Fruit fly (Drosophila melanogaster): Measurements from ENCODE around the gene CG11369.

Gene CG11369

DNA sequence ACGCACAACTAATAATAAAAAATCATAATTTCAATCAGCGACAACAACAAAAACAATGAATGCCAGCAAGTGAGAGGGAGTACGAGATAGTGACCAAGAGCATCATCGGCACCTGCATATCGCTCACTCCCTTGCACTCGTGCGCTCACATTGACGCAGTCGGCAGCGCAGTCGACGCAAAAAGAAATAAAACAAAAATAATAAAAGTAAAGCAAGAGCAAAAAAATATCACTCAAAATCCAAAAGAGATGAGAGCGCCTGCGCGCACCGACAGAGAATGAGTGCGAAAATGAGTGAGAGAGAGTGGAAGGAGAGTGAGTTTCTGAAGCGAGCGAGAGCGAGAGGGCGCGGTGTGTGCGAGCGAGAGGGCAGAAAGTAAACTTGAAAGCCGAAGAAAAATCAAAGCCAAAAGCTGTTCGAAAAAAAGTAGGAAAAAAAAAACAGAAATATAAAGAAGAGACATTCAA, 30.4 kb downstream of the CG11369 start (continued):
- TF ChIP-seq CG32772 (GFP tag; IDR thresholded peaks at IDR 0.05) = peak; percentile 73
- peak; percentile 49 for TF ChIP-seq Jarid2 (GFP tag; optimal IDR thresholded peaks at IDR 0.05)
- TF ChIP-seq Abd-B (GFP tag; optimal IDR thresholded peaks at IDR 0.05) = no peak
- TF ChIP-seq Nf-YC (tag; optimal IDR thresholded peaks at IDR 0.05) = peak; percentile 96
- 0 out of 2 replicates have a peak, but pooled peaks have one; percentile 32 for TF ChIP-seq unc-4 (GFP tag; IDR thresholded peaks at IDR 0.05; ENCODE audit: partially characterized antibody)
- TF ChIP-seq Med (GFP tag) = peak; percentile 53
- TF ChIP-seq Bgb (GFP tag; IDR thresholded peaks at IDR 0.05; ENCODE audit: partially characterized antibody) = peak; percentile 62; the same call in 1 of the 2 replicates
- TF ChIP-seq CG4282 (GFP tag; optimal IDR thresholded peaks at IDR 0.05) = no peak
- peak; percentile 54; the same call in 1 of the 2 replicates for TF ChIP-seq sens-2 (GFP tag; IDR thresholded peaks at IDR 0.05)
- TF ChIP-seq CG8924 (tag; optimal IDR thresholded peaks at IDR 0.05) = peak; percentile 33
- TF ChIP-seq nmo (GFP tag; optimal IDR thresholded peaks at IDR 0.05) = peak; percentile 8
- 0 out of 2 replicates have a peak, but pooled peaks have one; percentile 1 for TF ChIP-seq stc (GFP tag; IDR thresholded peaks at IDR 0.05)
- TF ChIP-seq Doc2 (GFP tag; IDR thresholded peaks at IDR 0.05) = no peak
- peak; percentile 79 for TF ChIP-seq CG10321 (GFP tag; IDR thresholded peaks at IDR 0.05)
- TF ChIP-seq CG1832 (GFP tag; optimal IDR thresholded peaks at IDR 0.05) = peak; percentile 87
- TF ChIP-seq Adf1 (GFP tag; IDR thresholded peaks at IDR 0.05) = peak; percentile 96
- peak; percentile 78 for TF ChIP-seq sd (tag; optimal IDR thresholded peaks at IDR 0.05)
- peak; percentile 26; the same call in 1 of the 2 replicates for TF ChIP-seq nerfin-2 (GFP tag; IDR thresholded peaks at IDR 0.05; ENCODE audit: partially characterized antibody)
- TF ChIP-seq da (GFP tag; optimal IDR thresholded peaks at IDR 0.05) = peak; percentile 41
- peak in 1 of 2 experiments; percentile 56 for TF ChIP-seq tll (GFP tag; optimal IDR thresholded peaks at IDR 0.05)
- TF ChIP-seq yki (optimal IDR thresholded peaks at IDR 0.05) = peak; percentile 47
- peak; percentile 14 for TF ChIP-seq CG15479 (GFP tag; optimal IDR thresholded peaks at IDR 0.05)
- peak; percentile 9 for TF ChIP-seq salm (tag; optimal IDR thresholded peaks at IDR 0.05)
- peak; percentile 50; the same call in 1 of the 2 replicates for TF ChIP-seq CG13287 (GFP tag; IDR thresholded peaks at IDR 0.05; ENCODE audit: partially characterized antibody)
- TF ChIP-seq sens (GFP tag) = peak; percentile 46
- peak; percentile 71 for TF ChIP-seq lbe (GFP tag; optimal IDR thresholded peaks at IDR 0.05)
- TF ChIP-seq bsh (GFP tag; optimal IDR thresholded peaks at IDR 0.05) = peak in 1 of 2 experiments; percentile 99

DNA sequence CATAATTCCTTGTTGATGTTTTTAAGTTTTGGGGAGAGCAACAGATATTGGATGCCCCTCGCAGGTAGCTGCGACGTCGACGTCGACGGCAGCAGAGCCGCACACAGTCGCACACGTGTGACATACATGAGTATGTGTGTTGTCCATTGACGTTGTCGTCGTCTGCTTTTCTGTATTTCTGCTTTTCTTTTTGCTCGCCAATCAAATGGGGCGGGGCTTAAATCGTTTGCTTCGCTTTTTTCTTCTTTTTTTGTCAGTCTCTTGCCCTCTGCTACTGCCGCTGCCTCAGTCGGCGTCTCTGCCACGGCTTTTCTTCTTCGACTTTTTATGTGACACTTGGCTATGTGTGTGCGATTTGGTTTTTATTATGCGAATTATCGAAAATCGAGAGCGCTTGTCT, 31.6 kb downstream of the CG11369 start:
- TF ChIP-seq z (GFP tag; IDR thresholded peaks at IDR 0.05) (peak; percentile 87), Fer1 (GFP tag; optimal IDR thresholded peaks at IDR 0.05) (no peak), bsh (GFP tag; optimal IDR thresholded peaks at IDR 0.05) (peak in 1 of 2 experiments; percentile 77), sqz (GFP tag; optimal IDR thresholded peaks at IDR 0.05) (peak; percentile 60), Deaf1 (tag; optimal IDR thresholded peaks at IDR 0.05) (peak; percentile 24), Adf1 (GFP tag; IDR thresholded peaks at IDR 0.05) (peak; percentile 94), Nf-YC (tag; optimal IDR thresholded peaks at IDR 0.05) (peak; percentile 87), Ssrp (tag; optimal IDR thresholded peaks at IDR 0.05) (no peak), Drgx (GFP tag; IDR thresholded peaks at IDR 0.05) (peak; percentile 77), nom (GFP tag; optimal IDR thresholded peaks at IDR 0.05) (peak; percentile 89), Nf-YB (GFP tag; optimal IDR thresholded peaks at IDR 0.05) (peak; percentile 83), CG13624 (GFP tag; optimal IDR thresholded peaks at IDR 0.05) (no peak), cg (GFP tag; optimal IDR thresholded peaks at IDR 0.05) (peak; percentile 71), CG15601 (tag; optimal IDR thresholded peaks at IDR 0.05) (no peak), Atf6 (GFP tag; IDR thresholded peaks at IDR 0.05) (no peak)
